Fruit fly (Drosophila melanogaster) whole organism, pupa: Measurements from ENCODE around the gene Tsp97E.

Source experiments
- CG10348 ChIP-seq: fragments of 200-800 bp; sonication (Bioruptor generic); IDR thresholded peaks from 2 replicates; pipeline ENCODE4 v1.3.6; 2022; ENCODE audit warnings: missing biosample characterization, missing genetic modification characterization
- CG12605 ChIP-seq: fragments of 200-800 bp; sonication (Bioruptor generic); IDR thresholded peaks from 2 replicates; pipeline ENCODE4 v1.3.6; 2022; ENCODE audit warnings: missing biosample characterization, missing genetic modification characterization
- CG13204 ChIP-seq: fragments of 200-800 bp; sonication (Bioruptor generic); optimal IDR thresholded peaks from 2 replicates; lab custom pipeline; 2018; ENCODE audit warnings: missing biosample characterization, mild to moderate bottlenecking, missing genetic modification characterization, moderate library complexity
- CG14655 ChIP-seq: fragments of 200-800 bp; sonication (Bioruptor generic); optimal IDR thresholded peaks from 3 replicates; lab custom pipeline; 2017; ENCODE audit warnings: mild to moderate bottlenecking, missing biosample characterization, missing genetic modification reagents, missing genetic modification characterization
- CG15710 ChIP-seq: fragments of 200-800 bp; sonication (Bioruptor generic); optimal IDR thresholded peaks from 2 replicates; lab custom pipeline; 2018; ENCODE audit warnings: missing biosample characterization, mild to moderate bottlenecking, missing genetic modification characterization, moderate library complexity
- CG17806 ChIP-seq: fragments of 200-800 bp; sonication (Bioruptor generic); optimal IDR thresholded peaks from 2 replicates; lab custom pipeline; 2018; ENCODE audit warnings: missing biosample characterization, mild to moderate bottlenecking, missing genetic modification characterization, moderate library complexity
- CG32121 ChIP-seq: fragments of 200-800 bp; sonication (Bioruptor generic); IDR thresholded peaks from 2 replicates; pipeline ENCODE4 v1.3.6; 2022; ENCODE audit warnings: missing biosample characterization, missing genetic modification characterization
- CG34367 ChIP-seq: fragments of 200-800 bp; sonication (Bioruptor generic); optimal IDR thresholded peaks from 2 replicates; lab custom pipeline; 2018; ENCODE audit warnings: missing biosample characterization, mild to moderate bottlenecking, missing genetic modification characterization
- CG4496 ChIP-seq: fragments of 200-800 bp; sonication (Bioruptor generic); IDR thresholded peaks from 3 replicates; pipeline ENCODE4 v1.3.6; 2022; ENCODE audit warnings: missing biosample characterization, missing genetic modification characterization
- CG8159 ChIP-seq: fragments of 200-800 bp; sonication (Bioruptor generic); optimal IDR thresholded peaks from 3 replicates; lab custom pipeline; 2018; ENCODE audit warnings: missing biosample characterization, mild to moderate bottlenecking, missing genetic modification characterization, moderate library complexity
- CG8301 ChIP-seq: fragments of 200-800 bp; sonication (Bioruptor generic); optimal IDR thresholded peaks from 2 replicates; lab custom pipeline; 2018; ENCODE audit warnings: missing biosample characterization, mild to moderate bottlenecking, missing genetic modification characterization
- CG9948 ChIP-seq: fragments of 200-800 bp; sonication (Bioruptor generic); optimal IDR thresholded peaks from 2 replicates; lab custom pipeline; 2018; ENCODE audit warnings: missing biosample characterization, mild to moderate bottlenecking, missing genetic modification characterization, moderate library complexity
- D1 ChIP-seq: fragments of 200-800 bp; sonication (Bioruptor generic); optimal IDR thresholded peaks from 2 replicates; lab custom pipeline; 2018; ENCODE audit warnings: missing biosample characterization, mild to moderate bottlenecking, missing genetic modification characterization, moderate library complexity
- EcR ChIP-seq: fragments of 200-800 bp; sonication (Bioruptor generic); optimal IDR thresholded peaks from 3 replicates; lab custom pipeline; 2019; ENCODE audit warnings: missing biosample characterization, missing genetic modification characterization, mild to moderate bottlenecking, moderate library complexity, missing genetic modification reagents
- Ets98B ChIP-seq: fragments of 200-800 bp; sonication (Bioruptor generic); IDR thresholded peaks from 2 replicates; pipeline ENCODE4 v1.3.6; 2022; ENCODE audit warnings: missing biosample characterization, missing genetic modification characterization
- Pif1A ChIP-seq: fragments of 200-800 bp; sonication (Bioruptor generic); optimal IDR thresholded peaks from 3 replicates; lab custom pipeline; 2016; ENCODE audit warnings: missing biosample characterization, missing genetic modification characterization
- Pif1B ChIP-seq: fragments of 200-800 bp; sonication (Bioruptor generic); optimal IDR thresholded peaks from 3 replicates; lab custom pipeline; 2016; ENCODE audit warnings: missing biosample characterization, missing genetic modification characterization
- Snoo ChIP-seq: fragments of 200-800 bp; sonication (Bioruptor generic); optimal IDR thresholded peaks from 3 replicates; lab custom pipeline; 2017; ENCODE audit warnings: missing biosample characterization, mild to moderate bottlenecking, missing genetic modification characterization, inconsistent platforms
- fd96Ca ChIP-seq: fragments of 200-800 bp; sonication (Bioruptor generic); IDR thresholded peaks from 3 replicates; pipeline ENCODE4 v1.3.6; 2022; ENCODE audit warnings: missing biosample characterization, missing genetic modification characterization
- gl ChIP-seq: fragments of 200-800 bp; sonication (Bioruptor generic); optimal IDR thresholded peaks from 2 replicates; lab custom pipeline; 2018; ENCODE audit warnings: missing biosample characterization, mild to moderate bottlenecking, missing genetic modification characterization
- rn ChIP-seq: fragments of 200-800 bp; sonication (Bioruptor generic); IDR thresholded peaks from 2 replicates; pipeline ENCODE4 v1.3.6; 2022; ENCODE audit warnings: missing biosample characterization, missing genetic modification characterization

Tsp97E gene

DNA sequence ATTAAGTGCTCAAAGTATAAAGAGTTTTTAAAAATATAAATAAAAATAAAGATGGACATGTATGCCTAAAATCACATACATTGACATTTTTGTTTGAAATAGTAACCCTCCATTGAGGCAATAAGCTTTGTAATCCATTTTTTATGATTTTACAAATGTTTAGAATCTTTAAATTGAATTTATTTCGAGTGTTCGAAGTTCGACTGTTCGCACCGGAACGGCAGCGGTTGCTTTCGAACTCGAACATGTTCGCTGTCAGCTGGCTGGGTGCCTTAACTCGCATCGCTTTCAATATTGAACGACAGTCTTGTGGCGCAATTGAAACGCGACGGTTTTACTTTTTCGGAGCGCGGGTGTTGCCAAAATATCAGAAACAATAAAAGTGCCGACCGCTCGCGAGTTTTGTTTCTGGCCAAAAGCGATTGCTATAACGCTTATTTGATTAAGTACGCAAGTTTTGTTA, 49.1 kb downstream of the Tsp97E start, which contains the start of gene CG46339:
TSS of gene CG46339 (plus strand) at position 299 of the 463 bp plus-strand sequence.
- TF ChIP-seq CG32121 (GFP tag; lab: Robert Waterston, UW) (peak; percentile 59; the same call in 1 of the 2 replicates), CG8159 (tag; lab: Kevin White, UChicago) (peak; percentile 31), CG14655 (no peak), gl (tag; lab: Kevin White, UChicago) (peak; percentile 9), CG9948 (tag; lab: Kevin White, UChicago) (peak; percentile 36), CG4496 (GFP tag; lab: Robert Waterston, UW) (peak; percentile 78), CG10348 (GFP tag; lab: Robert Waterston, UW) (no peak), Pif1B (GFP tag; lab: Kevin White, UChicago) (peak; percentile 23), fd96Ca (no peak), CG34367 (tag; lab: Kevin White, UChicago) (no peak), Ets98B (peak; percentile 86), Pif1A (no peak), D1 (tag; lab: Kevin White, UChicago) (peak; percentile 61), rn (GFP tag; lab: Robert Waterston, UW) (no peak), Snoo (peak; percentile 16), CG12605 (peak; percentile 73), EcR (GFP tag; lab: Kevin White, UChicago) (no peak), CG17806 (peak; percentile 52), CG13204 (GFP tag; lab: Kevin White, UChicago) (peak; percentile 57), CG8301 (tag; lab: Kevin White, UChicago) (peak; percentile 58), CG15710 (tag; lab: Kevin White, UChicago) (no peak)

DNA sequence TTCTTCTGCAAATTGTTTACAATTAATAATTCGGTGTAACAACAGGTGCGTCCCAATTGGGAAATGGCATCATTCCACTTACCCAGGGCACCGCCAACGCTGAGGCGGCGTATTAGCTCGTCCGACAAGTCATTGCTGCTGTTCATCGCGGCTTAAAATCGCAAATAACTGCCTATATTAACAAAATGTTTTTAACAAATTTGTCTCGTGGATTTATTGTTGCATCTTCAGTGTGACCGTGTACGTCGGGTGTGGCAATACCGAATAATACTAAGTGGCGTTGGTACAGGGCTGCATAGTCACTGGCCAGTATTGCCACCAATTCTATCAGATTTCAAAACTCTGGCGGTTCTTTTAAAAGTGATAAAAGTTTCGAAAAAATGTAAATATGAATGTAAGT, 52.0 kb downstream of the Tsp97E start, which contains the start of gene Ets97D:
TSS of gene Ets97D (minus strand) at position 272 of the 400 bp plus-strand sequence.
- TF ChIP-seq CG12605 (0 out of 2 replicates have a peak, but pooled peaks have one; percentile 25), EcR (GFP tag; lab: Kevin White, UChicago) (no peak)
- TF ChIP-seq, all 21 proteins: peak for 1
